Fruit fly (Drosophila melanogaster) whole organism, prepupa: ENCODE data around the gene CG6479.

Experiments
- CG10669 ChIP-seq: fragments of 200-800 bp; sonication (Bioruptor generic); optimal IDR thresholded peaks from 3 replicates; lab custom pipeline; 2018; ENCODE audit warnings: missing biosample characterization, mild to moderate bottlenecking, missing genetic modification characterization, moderate library complexity
- CG11762 ChIP-seq: fragments of 200-800 bp; sonication (Bioruptor generic); optimal IDR thresholded peaks from 3 replicates; lab custom pipeline; 2016; ENCODE audit warnings: missing biosample characterization, missing genetic modification characterization; ENCODE audit not compliant: insufficient read depth
- CG1621 ChIP-seq: fragments of 200-800 bp; sonication (Bioruptor generic); optimal IDR thresholded peaks from 3 replicates; lab custom pipeline; 2018; ENCODE audit warnings: missing biosample characterization, mild to moderate bottlenecking, missing genetic modification characterization
- CG3032 ChIP-seq: fragments of 200-800 bp; optimal IDR thresholded peaks from 2 replicates; lab custom pipeline; 2019; ENCODE audit warnings: missing biosample characterization, mild to moderate bottlenecking, missing genetic modification characterization, moderate library complexity
- CG4318 ChIP-seq: fragments of 200-800 bp; sonication (Bioruptor generic); optimal IDR thresholded peaks from 3 replicates; lab custom pipeline; 2017; ENCODE audit warnings: missing biosample characterization, mild to moderate bottlenecking, missing genetic modification characterization
- CG6163 ChIP-seq: fragments of 200-800 bp; sonication (Bioruptor generic); IDR thresholded peaks from 3 replicates; pipeline ENCODE4 v1.3.6; 2022; ENCODE audit warnings: missing biosample characterization, missing genetic modification characterization
- CG8319 ChIP-seq: fragments of 200-800 bp; sonication (Bioruptor generic); optimal IDR thresholded peaks from 3 replicates; lab custom pipeline; 2016; ENCODE audit warnings: missing biosample characterization, missing genetic modification characterization
- Eip93F ChIP-seq: fragments of 200-800 bp; sonication (Bioruptor generic); optimal IDR thresholded peaks from 2 replicates; lab custom pipeline; 2016; ENCODE audit warnings: missing biosample characterization, mild to moderate bottlenecking, missing genetic modification characterization
- Hr39 ChIP-seq: fragments of 200-800 bp; sonication (Bioruptor generic); optimal IDR thresholded peaks from 2 replicates; lab custom pipeline; 2016; ENCODE audit warnings: missing biosample characterization, missing genetic modification characterization
- Lpt ChIP-seq: fragments of 200-800 bp; sonication (Bioruptor generic); optimal IDR thresholded peaks from 3 replicates; lab custom pipeline; 2016; ENCODE audit warnings: missing biosample characterization, missing genetic modification characterization
- Met ChIP-seq: fragments of 200-800 bp; sonication (Bioruptor generic); optimal IDR thresholded peaks from 3 replicates; lab custom pipeline; 2016; ENCODE audit warnings: missing biosample characterization, missing genetic modification characterization
- Smox ChIP-seq: fragments of 200-800 bp; sonication (Bioruptor generic); optimal IDR thresholded peaks from 3 replicates; lab custom pipeline; 2016; ENCODE audit warnings: missing biosample characterization, missing genetic modification characterization
- dac ChIP-seq: fragments of 200-800 bp; sonication (Bioruptor generic); optimal IDR thresholded peaks from 2 replicates; lab custom pipeline; 2017; ENCODE audit warnings: missing biosample characterization, mild to moderate bottlenecking, missing genetic modification characterization
- fd59A ChIP-seq: fragments of 200-800 bp; sonication (Bioruptor generic); optimal IDR thresholded peaks from 2 replicates; lab custom pipeline; 2017; ENCODE audit warnings: missing biosample characterization, mild to moderate bottlenecking, missing genetic modification characterization, missing genetic modification reagents
- fd85E ChIP-seq: fragments of 200-800 bp; sonication (Bioruptor generic); optimal IDR thresholded peaks from 3 replicates; lab custom pipeline; 2016; ENCODE audit warnings: missing biosample characterization, missing genetic modification characterization
- fkh ChIP-seq: fragments of 200-800 bp; sonication (Bioruptor generic); optimal IDR thresholded peaks from 3 replicates; lab custom pipeline; 2017; ENCODE audit warnings: missing biosample characterization, mild to moderate bottlenecking, missing genetic modification characterization, moderate library complexity
- lz ChIP-seq: fragments of 200-800 bp; sonication (Bioruptor generic); optimal IDR thresholded peaks from 3 replicates; lab custom pipeline; 2016; ENCODE audit warnings: missing biosample characterization, missing genetic modification characterization
- pdm3 ChIP-seq: fragments of 200-800 bp; sonication (Bioruptor generic); optimal IDR thresholded peaks from 3 replicates; lab custom pipeline; 2016; ENCODE audit warnings: missing biosample characterization, missing genetic modification characterization
- ss ChIP-seq, 2 experiments: fragments of 200-800 bp; sonication (Bioruptor generic); optimal IDR thresholded peaks; 2 replicates in 1 of 2; 3 replicates in 1 of 2; lab custom pipeline; 2017 to 2018; ENCODE audit warnings: mild to moderate bottlenecking in 2 of 2, missing biosample characterization in 2 of 2, missing genetic modification characterization in 2 of 2, moderate library complexity in 1 of 2
- svp ChIP-seq: fragments of 200-800 bp; sonication (Bioruptor generic); peaks from one replicate; lab custom pipeline; 2016; ENCODE audit warnings: missing biosample characterization, missing genetic modification characterization

The CG6479 gene

dm6 chr3L:17292205-17292604 is 46.9 kb downstream of the CG6479 start:
- TF ChIP-seq CG3032 (no peak), Hr39 (GFP tag; lab: Kevin White, UChicago) (no peak), CG1621 (tag; lab: Kevin White, UChicago) (no peak), CG4318 (GFP tag; lab: Kevin White, UChicago) (no peak), CG8319 (GFP tag; lab: Kevin White, UChicago) (no peak), fkh (GFP tag; lab: Kevin White, UChicago) (no peak), fd59A (GFP tag; lab: Kevin White, UChicago) (no peak), dac (GFP tag; lab: Kevin White, UChicago) (no peak), CG10669 (GFP tag; lab: Kevin White, UChicago) (no peak), Lpt (GFP tag; lab: Kevin White, UChicago) (no peak), lz (GFP tag; lab: Kevin White, UChicago) (no peak), pdm3 (GFP tag; lab: Kevin White, UChicago) (no peak), CG11762 (GFP tag; lab: Kevin White, UChicago) (no peak), ss (GFP tag; optimal IDR thresholded peaks at IDR 0.05; lab: Kevin White, UChicago) (no peak), Met (GFP tag; lab: Kevin White, UChicago) (no peak), CG6163 (no peak), fd85E (GFP tag; lab: Kevin White, UChicago) (no peak), svp (no peak), Smox (GFP tag; lab: Kevin White, UChicago) (no peak), Eip93F (no peak)
